Fruit fly (Drosophila melanogaster) whole organism, embryonic: Measurements from ENCODE around the gene CG5196.

Experiments
- Antp ChIP-seq: fragments of 200-800 bp; sonication (Bioruptor generic); optimal IDR thresholded peaks from 3 replicates; lab custom pipeline; 2016; ENCODE audit warnings: missing biosample characterization, missing genetic modification characterization
- Asciz ChIP-seq: fragments of 200-800 bp; sonication (Bioruptor generic); optimal IDR thresholded peaks from 2 replicates; lab custom pipeline; 2017; ENCODE audit warnings: missing biosample characterization, mild to moderate bottlenecking, missing genetic modification characterization, missing genetic modification reagents
- CG10147 ChIP-seq: fragments of 200-800 bp; sonication (Bioruptor generic); optimal IDR thresholded peaks from 2 replicates; lab custom pipeline; 2019; ENCODE audit warnings: missing biosample characterization, mild to moderate bottlenecking, missing genetic modification characterization, moderate library complexity
- CG10431 ChIP-seq: fragments of 200-800 bp; sonication (Bioruptor generic); optimal IDR thresholded peaks from 3 replicates; lab custom pipeline; 2018; ENCODE audit warnings: missing biosample characterization, mild to moderate bottlenecking, missing genetic modification characterization
- CG11456 ChIP-seq: fragments of 200-800 bp; sonication (Bioruptor generic); IDR thresholded peaks from 3 replicates; pipeline ENCODE4 v1.3.6; 2022; ENCODE audit warnings: missing biosample characterization, missing genetic modification characterization
- CG14050 ChIP-seq: fragments of 200-800 bp; sonication (Bioruptor generic); IDR thresholded peaks from 3 replicates; pipeline ENCODE4 v1.3.6; 2022; ENCODE audit warnings: missing biosample characterization, missing genetic modification characterization
- CG16813 ChIP-seq: fragments of 200-800 bp; sonication (Bioruptor generic); IDR thresholded peaks from 3 replicates; pipeline ENCODE4 v1.3.6; 2022; ENCODE audit warnings: missing biosample characterization, missing genetic modification characterization; ENCODE audit not compliant: partially characterized antibody
- CG2116 ChIP-seq: fragments of 200-800 bp; sonication (Bioruptor generic); optimal IDR thresholded peaks from 3 replicates; lab custom pipeline; 2018; ENCODE audit warnings: missing biosample characterization, mild to moderate bottlenecking, missing genetic modification characterization
- CG2129 ChIP-seq: fragments of 200-800 bp; sonication (Bioruptor generic); IDR thresholded peaks from 2 replicates; pipeline ENCODE4 v1.3.6; 2022; ENCODE audit warnings: missing biosample characterization, missing genetic modification characterization; ENCODE audit not compliant: partially characterized antibody
- CG3163 ChIP-seq: fragments of 200-800 bp; sonication (Bioruptor generic); optimal IDR thresholded peaks from 3 replicates; lab custom pipeline; 2016; ENCODE audit warnings: missing biosample characterization, missing genetic modification characterization
- CG5245 ChIP-seq: fragments of 200-800 bp; sonication (Bioruptor generic); optimal IDR thresholded peaks from 3 replicates; lab custom pipeline; 2016; ENCODE audit warnings: missing biosample characterization, missing genetic modification characterization
- CG6854 ChIP-seq: fragments of 200-800 bp; sonication (Bioruptor generic); optimal IDR thresholded peaks from 3 replicates; lab custom pipeline; 2017; ENCODE audit warnings: missing biosample characterization, mild to moderate bottlenecking, missing genetic modification characterization
- CG7372 ChIP-seq: fragments of 200-800 bp; sonication (Bioruptor generic); IDR thresholded peaks from 2 replicates; pipeline ENCODE4 v1.3.6; 2022; ENCODE audit warnings: missing biosample characterization, missing genetic modification characterization
- CG8359 ChIP-seq: fragments of 200-800 bp; sonication (Bioruptor generic); optimal IDR thresholded peaks from 2 replicates; lab custom pipeline; 2017; ENCODE audit warnings: missing biosample characterization, mild to moderate bottlenecking, missing genetic modification characterization, borderline replicate concordance
- CG9797 ChIP-seq: fragments of 200-800 bp; sonication (Bioruptor generic); optimal IDR thresholded peaks from 3 replicates; lab custom pipeline; 2018; ENCODE audit warnings: missing biosample characterization, mild to moderate bottlenecking, missing genetic modification characterization
- CG9932 ChIP-seq: fragments of 200-800 bp; sonication (Bioruptor generic); IDR thresholded peaks from 2 replicates; pipeline ENCODE4 v1.3.6; 2022; ENCODE audit warnings: missing biosample characterization, missing genetic modification characterization
- Chrac-16 ChIP-seq: fragments of 200-800 bp; sonication (Bioruptor generic); optimal IDR thresholded peaks from 3 replicates; lab custom pipeline; 2016; ENCODE audit warnings: missing biosample characterization, missing genetic modification characterization
- Dfd ChIP-seq, 2 experiments: fragments of >200 bp; optimal IDR thresholded peaks; 2 replicates each; lab custom pipeline; 2017; ENCODE audit warnings: missing biosample characterization in 2 of 2, missing genetic modification characterization in 2 of 2
- Dip3 ChIP-seq: fragments of 200-800 bp; sonication (Bioruptor generic); optimal IDR thresholded peaks from 3 replicates; lab custom pipeline; 2016; ENCODE audit warnings: missing biosample characterization, missing genetic modification characterization
- E2f1 ChIP-seq: fragments of 200-800 bp; sonication (Bioruptor generic); IDR thresholded peaks from 2 replicates; pipeline ENCODE4 v1.3.6; 2022; ENCODE audit warnings: missing biosample characterization, missing genetic modification characterization
- GATAe ChIP-seq: fragments of 200-800 bp; sonication (Bioruptor generic); conservative IDR thresholded peaks from 2 replicates; pipeline ENCODE4 v1.3.6; 2022; ENCODE audit warnings: missing biosample characterization, missing genetic modification characterization
- HLHmδ ChIP-seq: fragments of 200-800 bp; sonication (Bioruptor generic); optimal IDR thresholded peaks from 2 replicates; lab custom pipeline; 2018; ENCODE audit warnings: missing biosample characterization, mild to moderate bottlenecking, missing genetic modification characterization, moderate library complexity
- Nf-YC ChIP-seq: fragments of 200-800 bp; optimal IDR thresholded peaks from 3 replicates; lab custom pipeline; 2019; ENCODE audit warnings: missing biosample characterization, mild to moderate bottlenecking, missing genetic modification characterization, moderate library complexity
- Oli ChIP-seq: fragments of 200-800 bp; sonication (Bioruptor generic); optimal IDR thresholded peaks from 2 replicates; lab custom pipeline; 2018; ENCODE audit warnings: missing biosample characterization, mild to moderate bottlenecking, missing genetic modification characterization, moderate library complexity
- Six4 ChIP-seq: fragments of 200-800 bp; sonication (Bioruptor generic); optimal IDR thresholded peaks from 2 replicates; lab custom pipeline; 2016; ENCODE audit warnings: missing biosample characterization, missing genetic modification characterization
- Trl ChIP-seq, 3 experiments: fragments of >200 bp in 2 of 3; fragments of 200-800 bp in 1 of 3; sonication (Bioruptor generic) in 1 of 3; optimal IDR thresholded peaks; 2 replicates in 1 of 3; 3 replicates in 2 of 3; lab custom pipeline; 2016 to 2017; ENCODE audit warnings: missing biosample characterization in 1 of 3, missing genetic modification characterization in 1 of 3
- ash1 ChIP-seq: fragments of 200-800 bp; sonication (Bioruptor generic); optimal IDR thresholded peaks from 2 replicates; lab custom pipeline; 2018; ENCODE audit warnings: missing biosample characterization, mild to moderate bottlenecking, missing genetic modification characterization
- cato ChIP-seq: fragments of 200-800 bp; sonication (Bioruptor generic); optimal IDR thresholded peaks from 2 replicates; lab custom pipeline; 2016; ENCODE audit warnings: missing biosample characterization, missing genetic modification characterization, borderline replicate concordance
- crol ChIP-seq: fragments of 200-800 bp; sonication (Bioruptor generic); IDR thresholded peaks from 2 replicates; pipeline ENCODE4 v1.3.6; 2022; ENCODE audit warnings: missing biosample characterization, missing genetic modification characterization
- crp ChIP-seq, 2 experiments: fragments of 200-800 bp; sonication (Bioruptor generic); optimal IDR thresholded peaks; 2 replicates in 1 of 2; 3 replicates in 1 of 2; lab custom pipeline; 2017; ENCODE audit warnings: missing biosample characterization in 2 of 2, missing genetic modification characterization in 2 of 2, mild to moderate bottlenecking in 1 of 2, moderate library complexity in 1 of 2
- dmrt99B ChIP-seq: fragments of 200-800 bp; sonication (Bioruptor generic); optimal IDR thresholded peaks from 2 replicates; lab custom pipeline; 2018; ENCODE audit warnings: missing biosample characterization, mild to moderate bottlenecking, missing genetic modification characterization, moderate library complexity
- dpn ChIP-seq, 2 experiments: fragments of 200-800 bp; sonication (Bioruptor generic); optimal IDR thresholded peaks; 3 replicates each; lab custom pipeline; 2016; ENCODE audit warnings: missing biosample characterization in 2 of 2, missing genetic modification characterization in 2 of 2
- emc ChIP-seq: fragments of 200-800 bp; sonication (Bioruptor generic); optimal IDR thresholded peaks from 2 replicates; lab custom pipeline; 2016; ENCODE audit warnings: missing biosample characterization, missing genetic modification characterization
- exex ChIP-seq: fragments of 200-800 bp; sonication (Bioruptor generic); optimal IDR thresholded peaks from 4 replicates; lab custom pipeline; 2018; ENCODE audit warnings: missing biosample characterization, mild to moderate bottlenecking, missing genetic modification characterization, moderate library complexity
- fd64A ChIP-seq: fragments of 200-800 bp; sonication (Bioruptor generic); optimal IDR thresholded peaks from 3 replicates; lab custom pipeline; 2018; ENCODE audit warnings: missing biosample characterization, mild to moderate bottlenecking, missing genetic modification characterization
- grn ChIP-seq: fragments of 200-800 bp; sonication (Bioruptor generic); optimal IDR thresholded peaks from 3 replicates; lab custom pipeline; 2017; ENCODE audit warnings: missing biosample characterization, missing genetic modification characterization
- her ChIP-seq: fragments of 200-800 bp; sonication (Bioruptor generic); optimal IDR thresholded peaks from 2 replicates; lab custom pipeline; 2016; ENCODE audit warnings: missing biosample characterization, missing genetic modification characterization
- lab ChIP-seq: fragments of 200-800 bp; sonication (Bioruptor generic); optimal IDR thresholded peaks from 3 replicates; lab custom pipeline; 2017; ENCODE audit warnings: missing biosample characterization, missing genetic modification characterization, mild to moderate bottlenecking, moderate library complexity, missing genetic modification reagents
- mirr ChIP-seq: fragments of 200-800 bp; sonication (Bioruptor generic); optimal IDR thresholded peaks from 3 replicates; lab custom pipeline; 2018; ENCODE audit warnings: missing biosample characterization, mild to moderate bottlenecking, missing genetic modification characterization
- pb ChIP-seq: fragments of 200-800 bp; sonication (Bioruptor generic); optimal IDR thresholded peaks from 3 replicates; lab custom pipeline; 2016; ENCODE audit warnings: missing biosample characterization, missing genetic modification characterization
- salm ChIP-seq: fragments of 200-800 bp; sonication (Bioruptor generic); optimal IDR thresholded peaks from 2 replicates; lab custom pipeline; 2018; ENCODE audit warnings: missing biosample characterization, mild to moderate bottlenecking, missing genetic modification characterization
- sd ChIP-seq: fragments of 200-800 bp; sonication (Bioruptor generic); optimal IDR thresholded peaks from 3 replicates; lab custom pipeline; 2018; ENCODE audit warnings: missing biosample characterization, mild to moderate bottlenecking, missing genetic modification characterization, moderate library complexity
- stc ChIP-seq: fragments of 200-800 bp; sonication (Bioruptor generic); IDR thresholded peaks from 2 replicates; pipeline ENCODE4 v1.3.6; 2022; ENCODE audit warnings: missing biosample characterization, missing genetic modification characterization
- sug ChIP-seq: fragments of 200-800 bp; optimal IDR thresholded peaks from 2 replicates; lab custom pipeline; 2019; ENCODE audit warnings: missing biosample characterization, mild to moderate bottlenecking, missing genetic modification characterization, moderate library complexity
- wek ChIP-seq: fragments of 200-800 bp; sonication (Bioruptor generic); optimal IDR thresholded peaks from 3 replicates; lab custom pipeline; 2018; ENCODE audit warnings: missing biosample characterization, mild to moderate bottlenecking, missing genetic modification characterization, moderate library complexity
- zf30C ChIP-seq: fragments of 200-800 bp; sonication (Bioruptor generic); optimal IDR thresholded peaks from 3 replicates; lab custom pipeline; 2018; ENCODE audit warnings: missing biosample characterization, mild to moderate bottlenecking, missing genetic modification characterization

Gene CG5196

DNA sequence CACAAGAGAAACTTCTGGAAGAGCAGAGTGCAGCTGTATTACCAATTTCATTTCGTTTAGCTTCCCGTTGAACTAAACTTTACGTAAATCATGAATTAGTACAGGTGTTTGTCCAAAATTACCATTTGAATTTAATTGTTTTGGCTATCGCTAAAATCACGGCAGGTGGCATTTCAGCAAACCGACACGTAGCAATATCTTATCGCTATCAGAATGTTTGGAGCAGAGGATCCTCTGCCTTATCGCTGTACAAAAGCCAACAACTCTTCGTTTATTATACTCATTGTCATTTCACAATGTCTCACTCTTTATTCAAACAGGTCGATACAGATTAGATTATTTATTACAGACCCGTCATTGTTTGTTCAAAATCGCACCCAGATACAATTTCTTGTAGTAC, 42.2 kb upstream of the CG5196 start:
- TF ChIP-seq sug (peak; percentile 93), grn (GFP tag; lab: Kevin White, UChicago) (peak; percentile 67), sd (tag; lab: Kevin White, UChicago) (peak; percentile 44), exex (tag; lab: Kevin White, UChicago) (peak; percentile 76), mirr (GFP tag; lab: Kevin White, UChicago) (peak; percentile 56), Antp (no peak), emc (GFP tag; lab: Kevin White, UChicago) (no peak)

DNA sequence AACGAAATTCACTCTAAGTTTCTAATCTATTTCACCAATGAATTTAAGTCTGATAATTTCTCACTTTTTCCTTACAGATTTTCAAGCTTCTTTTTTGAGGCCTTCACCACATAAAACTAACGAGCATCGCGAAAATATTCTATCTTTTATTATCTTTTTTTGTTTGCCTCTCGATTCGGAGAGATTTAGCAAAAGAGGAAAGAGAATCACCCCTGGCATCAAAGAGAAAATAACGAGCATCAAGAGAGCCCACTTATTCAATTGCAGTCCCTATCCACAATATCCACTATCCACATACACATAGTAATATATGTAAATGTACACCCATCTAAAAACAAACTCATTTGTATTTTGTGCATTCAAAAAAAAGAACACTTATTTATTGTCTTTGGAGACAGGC, 40.7 kb upstream of the CG5196 start, which contains the start of gene GstD9:
TSS of gene GstD9 (minus strand) at position 101 of the 400 bp plus-strand sequence.
- no peak for TF ChIP-seq HLHmδ
- peak; percentile 76 for TF ChIP-seq CG3163 (GFP tag; lab: Kevin White, UChicago)
- peak; percentile 31 to 43 for TF ChIP-seq Trl (optimal IDR thresholded peaks at IDR 0.05; lab: Kevin White, UChicago)
- no peak for TF ChIP-seq Trl (GFP tag; optimal IDR thresholded peaks at IDR 0.05; lab: Kevin White, UChicago)

DNA sequence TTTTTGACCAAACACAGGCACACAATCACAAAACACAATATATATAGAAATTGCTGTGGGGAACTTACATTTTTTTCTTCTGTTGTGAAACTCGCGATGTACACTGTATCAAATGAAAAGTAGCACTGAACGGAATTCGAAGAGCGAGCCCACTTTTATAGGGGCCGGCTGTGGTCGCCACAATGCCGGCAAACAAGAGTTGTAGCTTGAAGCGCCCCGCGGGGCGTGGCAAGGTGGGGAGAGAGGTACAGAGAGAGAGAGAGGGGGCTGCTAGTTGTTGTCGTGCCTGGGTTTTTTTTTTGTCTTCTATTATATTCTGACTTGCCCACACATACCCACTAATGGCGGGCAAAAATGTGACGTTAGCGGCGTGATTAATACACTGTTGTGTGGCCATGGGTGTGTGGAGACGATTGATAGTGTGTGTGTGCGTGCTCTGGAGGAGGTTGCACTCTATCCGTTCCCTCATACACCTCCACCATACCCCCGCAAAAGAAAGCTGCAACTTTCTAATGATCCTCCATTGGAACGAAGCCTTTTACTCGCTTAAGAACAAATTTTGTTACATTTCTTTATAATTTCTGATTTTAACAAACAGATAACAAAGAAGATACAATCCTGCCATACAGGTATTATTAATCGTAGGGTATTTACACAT, 38.9 kb upstream of the CG5196 start, which contains the start of gene GstD1:
TSS of gene GstD1 (minus strand) at position 134 of the 658 bp plus-strand sequence.
- peak; percentile 51 for TF ChIP-seq E2f1
- no peak for TF ChIP-seq CG5245 (GFP tag; lab: Kevin White, UChicago)
- no peak for TF ChIP-seq CG2116 (GFP tag; lab: Kevin White, UChicago)
- TF ChIP-seq Oli: peak; percentile 41
- TF ChIP-seq zf30C (GFP tag; lab: Kevin White, UChicago): no peak
- no peak for TF ChIP-seq CG11456 (GFP tag; lab: Robert Waterston, UW)
- no peak for TF ChIP-seq salm (tag; lab: Kevin White, UChicago)
- TF ChIP-seq CG16813 (GFP tag; lab: Robert Waterston, UW): no peak
- TF ChIP-seq CG14050: no peak
- peak; percentile 52; the same call in 1 of the 2 replicates for TF ChIP-seq stc (GFP tag; lab: Robert Waterston, UW)
- TF ChIP-seq sd (tag; lab: Kevin White, UChicago): peak; percentile 96
- peak; percentile 55 for TF ChIP-seq dmrt99B (tag; lab: Kevin White, UChicago)
- TF ChIP-seq CG6854 (GFP tag; lab: Kevin White, UChicago): no peak
- TF ChIP-seq Six4 (GFP tag; lab: Kevin White, UChicago): peak; percentile 33
- TF ChIP-seq crp (GFP tag; optimal IDR thresholded peaks at IDR 0.05; lab: Kevin White, UChicago): no peak
- no peak for TF ChIP-seq wek (GFP tag; lab: Kevin White, UChicago)
- no peak for TF ChIP-seq CG2129 (GFP tag; lab: Robert Waterston, UW)
- TF ChIP-seq CG8359 (GFP tag; lab: Kevin White, UChicago): no peak
- no peak for TF ChIP-seq CG7372 (GFP tag; lab: Robert Waterston, UW)
- peak; percentile 35 for TF ChIP-seq pb
- peak; percentile 51 for TF ChIP-seq Chrac-16
- TF ChIP-seq CG10147 (GFP tag; lab: Kevin White, UChicago): peak; percentile 76
- peak; percentile 43 for TF ChIP-seq lab (GFP tag; lab: Kevin White, UChicago)
- peak; percentile 51 for TF ChIP-seq CG9932
- TF ChIP-seq Asciz (GFP tag; lab: Kevin White, UChicago): no peak
- peak; percentile 39 for TF ChIP-seq her (GFP tag; lab: Kevin White, UChicago)
- TF ChIP-seq crol (GFP tag; lab: Robert Waterston, UW): peak; percentile 100
- no peak for TF ChIP-seq GATAe
- TF ChIP-seq CG9797 (GFP tag; lab: Kevin White, UChicago): no peak
- no peak for TF ChIP-seq dpn (GFP tag; optimal IDR thresholded peaks at IDR 0.05; lab: Kevin White, UChicago)
- peak; percentile 58 for TF ChIP-seq Dip3 (GFP tag; lab: Kevin White, UChicago)
- no peak for TF ChIP-seq ash1 (GFP tag; lab: Kevin White, UChicago)
- TF ChIP-seq Dfd (GFP tag; optimal IDR thresholded peaks at IDR 0.05; lab: Kevin White, UChicago): no peak
- TF ChIP-seq fd64A (GFP tag; lab: Kevin White, UChicago): no peak
- TF ChIP-seq Nf-YC (tag; lab: Kevin White, UChicago): no peak
- TF ChIP-seq CG10431 (GFP tag; lab: Kevin White, UChicago): no peak
- TF ChIP-seq cato (GFP tag; lab: Kevin White, UChicago): no peak
